Fruit fly (Drosophila melanogaster) whole organism, embryonic: ENCODE results near the gene CG6511.

Experiments
- Asciz ChIP-seq: fragments of 200-800 bp; sonication (Bioruptor generic); optimal IDR thresholded peaks from 2 replicates; lab custom pipeline; 2017; ENCODE audit warnings: missing biosample characterization, mild to moderate bottlenecking, missing genetic modification characterization, missing genetic modification reagents
- Bgb ChIP-seq: fragments of 200-800 bp; sonication (Bioruptor generic); IDR thresholded peaks from 2 replicates; pipeline ENCODE4 v1.3.6; 2022; ENCODE audit warnings: missing biosample characterization, missing genetic modification characterization; ENCODE audit not compliant: partially characterized antibody
- Bteb2 ChIP-seq: fragments of 200-800 bp; sonication (Bioruptor generic); optimal IDR thresholded peaks from 2 replicates; lab custom pipeline; 2016; ENCODE audit warnings: missing biosample characterization, missing genetic modification characterization
- CG10321 ChIP-seq: fragments of 200-800 bp; sonication (Bioruptor generic); IDR thresholded peaks from 2 replicates; pipeline ENCODE4 v1.3.6; 2022; ENCODE audit warnings: missing biosample characterization, missing genetic modification characterization
- CG10366 ChIP-seq: fragments of 200-800 bp; sonication (Bioruptor generic); IDR thresholded peaks from 2 replicates; pipeline ENCODE4 v1.3.6; 2022; ENCODE audit warnings: missing biosample characterization, missing genetic modification characterization
- CG10543 ChIP-seq: fragments of 200-800 bp; sonication (Bioruptor generic); optimal IDR thresholded peaks from 3 replicates; lab custom pipeline; 2017; ENCODE audit warnings: missing biosample characterization, mild to moderate bottlenecking, missing genetic modification characterization, moderate library complexity
- CG12104 ChIP-seq: fragments of 200-800 bp; sonication (Bioruptor generic); optimal IDR thresholded peaks from 3 replicates; lab custom pipeline; 2016; ENCODE audit warnings: missing biosample characterization, missing genetic modification characterization
- CG12769 ChIP-seq: fragments of 200-800 bp; sonication (Bioruptor generic); optimal IDR thresholded peaks from 2 replicates; lab custom pipeline; 2019; ENCODE audit warnings: missing biosample characterization, mild to moderate bottlenecking, missing genetic modification characterization, moderate library complexity
- CG13123 ChIP-seq: fragments of 200-800 bp; sonication (Bioruptor generic); optimal IDR thresholded peaks from 2 replicates; lab custom pipeline; 2016; ENCODE audit warnings: missing biosample characterization, missing genetic modification characterization
- CG13894 ChIP-seq: fragments of 200-800 bp; sonication (Bioruptor generic); optimal IDR thresholded peaks from 3 replicates; lab custom pipeline; 2018; ENCODE audit warnings: missing biosample characterization, mild to moderate bottlenecking, missing genetic modification characterization, moderate library complexity
- CG14050 ChIP-seq: fragments of 200-800 bp; sonication (Bioruptor generic); IDR thresholded peaks from 3 replicates; pipeline ENCODE4 v1.3.6; 2022; ENCODE audit warnings: missing biosample characterization, missing genetic modification characterization
- CG17912 ChIP-seq: fragments of 200-800 bp; sonication (Bioruptor generic); optimal IDR thresholded peaks from 2 replicates; lab custom pipeline; 2018; ENCODE audit warnings: missing biosample characterization, mild to moderate bottlenecking, missing genetic modification characterization
- CG2120 ChIP-seq: fragments of 200-800 bp; sonication (Bioruptor generic); optimal IDR thresholded peaks from 3 replicates; lab custom pipeline; 2016; ENCODE audit warnings: missing biosample characterization, missing genetic modification characterization
- CG6791 ChIP-seq: fragments of 200-800 bp; sonication (Bioruptor generic); IDR thresholded peaks from 3 replicates; pipeline ENCODE4 v1.3.6; 2022; ENCODE audit warnings: missing biosample characterization, missing genetic modification characterization; ENCODE audit not compliant: partially characterized antibody
- CG7556 ChIP-seq: fragments of 200-800 bp; sonication (Bioruptor generic); optimal IDR thresholded peaks from 2 replicates; lab custom pipeline; 2017; ENCODE audit warnings: missing biosample characterization, mild to moderate bottlenecking, missing genetic modification characterization
- CG7987 ChIP-seq: fragments of 200-800 bp; sonication (Bioruptor generic); optimal IDR thresholded peaks from 2 replicates; lab custom pipeline; 2018; ENCODE audit warnings: missing biosample characterization, mild to moderate bottlenecking, missing genetic modification characterization, moderate library complexity
- CG8281 ChIP-seq: fragments of 200-800 bp; sonication (Bioruptor generic); optimal IDR thresholded peaks from 2 replicates; lab custom pipeline; 2018; ENCODE audit warnings: missing biosample characterization, mild to moderate bottlenecking, missing genetic modification characterization, moderate library complexity
- Dbx ChIP-seq: fragments of 200-800 bp; sonication (Bioruptor generic); IDR thresholded peaks from 3 replicates; pipeline ENCODE4 v1.3.6; 2022; ENCODE audit warnings: missing biosample characterization, missing genetic modification characterization
- Deaf1 ChIP-seq: fragments of 200-800 bp; optimal IDR thresholded peaks from 3 replicates; lab custom pipeline; 2019; ENCODE audit warnings: missing biosample characterization, mild to moderate bottlenecking, missing genetic modification characterization, moderate library complexity
- Drgx ChIP-seq: fragments of 200-800 bp; sonication (Bioruptor generic); IDR thresholded peaks from 2 replicates; pipeline ENCODE4 v1.3.6; 2022; ENCODE audit warnings: missing biosample characterization, missing genetic modification characterization
- Hr39 ChIP-seq: fragments of >200 bp; optimal IDR thresholded peaks from 2 replicates; lab custom pipeline; 2017
- Hr78 ChIP-seq, 2 experiments: fragments of 200-800 bp in 1 of 2; fragments of >200 bp in 1 of 2; sonication (Bioruptor generic) in 1 of 2; optimal IDR thresholded peaks; 2 replicates each; lab custom pipeline; 2017 to 2019; ENCODE audit warnings: missing biosample characterization in 2 of 2, missing genetic modification characterization in 2 of 2, mild to moderate bottlenecking in 1 of 2, moderate library complexity in 1 of 2
- Lim3 ChIP-seq: fragments of 200-800 bp; sonication (Bioruptor generic); IDR thresholded peaks from 2 replicates; pipeline ENCODE4 v1.3.6; 2022; ENCODE audit warnings: missing biosample characterization, missing genetic modification characterization
- MESR4 ChIP-seq: fragments of 200-800 bp; sonication (Bioruptor generic); optimal IDR thresholded peaks from 2 replicates; lab custom pipeline; 2018; ENCODE audit warnings: missing biosample characterization, mild to moderate bottlenecking, missing genetic modification characterization, moderate library complexity
- Med ChIP-seq: fragments of 200-800 bp; sonication (Bioruptor generic); peaks from one replicate; lab custom pipeline; 2016; ENCODE audit warnings: missing biosample characterization, missing genetic modification characterization, mild to moderate bottlenecking, inconsistent platforms, moderate library complexity
- Spps ChIP-seq: fragments of 200-800 bp; sonication (Bioruptor generic); optimal IDR thresholded peaks from 2 replicates; lab custom pipeline; 2018; ENCODE audit warnings: missing biosample characterization, mild to moderate bottlenecking, missing genetic modification characterization
- amos ChIP-seq: fragments of 200-800 bp; sonication (Bioruptor generic); IDR thresholded peaks from 2 replicates; pipeline ENCODE4 v1.3.6; 2022; ENCODE audit warnings: missing biosample characterization, missing genetic modification characterization; ENCODE audit not compliant: partially characterized antibody
- aop ChIP-seq: fragments of 200-800 bp; sonication (Bioruptor generic); IDR thresholded peaks from 2 replicates; pipeline ENCODE4 v1.3.6; 2022; ENCODE audit warnings: missing biosample characterization, missing genetic modification characterization
- ato ChIP-seq: fragments of 200-800 bp; sonication (Bioruptor generic); IDR thresholded peaks from 2 replicates; pipeline ENCODE4 v1.3.6; 2022; ENCODE audit warnings: missing biosample characterization, missing genetic modification characterization; ENCODE audit not compliant: partially characterized antibody
- chinmo ChIP-seq: fragments of 200-800 bp; sonication (Bioruptor generic); IDR thresholded peaks from 4 replicates; pipeline ENCODE4 v1.3.6; 2022; ENCODE audit warnings: missing biosample characterization, missing genetic modification characterization; ENCODE audit not compliant: partially characterized antibody
- ci ChIP-seq: fragments of 200-800 bp; sonication (Bioruptor generic); IDR thresholded peaks from 3 replicates; pipeline ENCODE4 v1.3.6; 2022; ENCODE audit warnings: missing biosample characterization, missing genetic modification characterization
- crol ChIP-seq: fragments of 200-800 bp; sonication (Bioruptor generic); IDR thresholded peaks from 2 replicates; pipeline ENCODE4 v1.3.6; 2022; ENCODE audit warnings: missing biosample characterization, missing genetic modification characterization
- cwo ChIP-seq: fragments of 200-800 bp; sonication (Bioruptor generic); optimal IDR thresholded peaks from 3 replicates; lab custom pipeline; 2017; ENCODE audit warnings: missing biosample characterization, missing genetic modification characterization, mild to moderate bottlenecking, moderate library complexity, missing genetic modification reagents
- dati ChIP-seq: fragments of 200-800 bp; sonication (Bioruptor generic); IDR thresholded peaks from 2 replicates; pipeline ENCODE4 v1.3.6; 2022; ENCODE audit warnings: missing biosample characterization, missing genetic modification characterization
- dm ChIP-seq: fragments of 200-800 bp; sonication (Bioruptor generic); optimal IDR thresholded peaks from 3 replicates; lab custom pipeline; 2016; ENCODE audit warnings: missing biosample characterization, missing genetic modification characterization
- esg ChIP-seq: fragments of 200-800 bp; sonication (Bioruptor generic); conservative IDR thresholded peaks from 2 replicates; pipeline ENCODE4 v1.3.6; 2022; ENCODE audit warnings: missing biosample characterization, missing genetic modification characterization
- ewg ChIP-seq: fragments of 200-800 bp; sonication (Bioruptor generic); optimal IDR thresholded peaks from 3 replicates; lab custom pipeline; 2017; ENCODE audit warnings: mild to moderate bottlenecking, missing biosample characterization, missing genetic modification reagents, missing genetic modification characterization
- grau ChIP-seq: fragments of 200-800 bp; optimal IDR thresholded peaks from 3 replicates; lab custom pipeline; 2019; ENCODE audit warnings: missing biosample characterization, mild to moderate bottlenecking, missing genetic modification characterization, moderate library complexity
- gsb ChIP-seq: fragments of 200-800 bp; sonication (Bioruptor generic); IDR thresholded peaks from 2 replicates; pipeline ENCODE4 v1.3.6; 2022; ENCODE audit warnings: missing biosample characterization, missing genetic modification characterization
- kay ChIP-seq: fragments of 200-800 bp; sonication (Bioruptor generic); optimal IDR thresholded peaks from 2 replicates; lab custom pipeline; 2016; ENCODE audit warnings: missing biosample characterization, missing genetic modification characterization
- lmd ChIP-seq: fragments of 200-800 bp; sonication (Bioruptor generic); IDR thresholded peaks from 2 replicates; pipeline ENCODE4 v1.3.6; 2022; ENCODE audit warnings: missing biosample characterization, missing genetic modification characterization
- nom ChIP-seq: fragments of 200-800 bp; sonication (Bioruptor generic); optimal IDR thresholded peaks from 2 replicates; lab custom pipeline; 2017; ENCODE audit warnings: missing biosample characterization, missing genetic modification characterization, mild to moderate bottlenecking, moderate library complexity, missing genetic modification reagents
- org-1 ChIP-seq: fragments of 200-800 bp; sonication (Bioruptor generic); optimal IDR thresholded peaks from 2 replicates; lab custom pipeline; 2017; ENCODE audit warnings: missing biosample characterization, missing genetic modification characterization
- p53 ChIP-seq: fragments of 200-800 bp; sonication (Bioruptor generic); optimal IDR thresholded peaks from 2 replicates; lab custom pipeline; 2016; ENCODE audit warnings: missing biosample characterization, missing genetic modification characterization
- run ChIP-seq: fragments of 200-800 bp; sonication (Bioruptor generic); optimal IDR thresholded peaks from 3 replicates; lab custom pipeline; 2018; ENCODE audit warnings: missing biosample characterization, mild to moderate bottlenecking, missing genetic modification characterization
- slp2 ChIP-seq: fragments of 200-800 bp; sonication (Bioruptor generic); optimal IDR thresholded peaks from 2 replicates; lab custom pipeline; 2016; ENCODE audit warnings: missing biosample characterization, missing genetic modification characterization
- so ChIP-seq: fragments of 200-800 bp; sonication (Bioruptor generic); IDR thresholded peaks from 3 replicates; pipeline ENCODE4 v1.3.6; 2022; ENCODE audit warnings: missing biosample characterization, missing genetic modification characterization
- stwl ChIP-seq: fragments of 200-800 bp; sonication (Bioruptor generic); optimal IDR thresholded peaks from 3 replicates; lab custom pipeline; 2018; ENCODE audit warnings: missing biosample characterization, mild to moderate bottlenecking, missing genetic modification characterization, moderate library complexity
- trem ChIP-seq: fragments of 200-800 bp; optimal IDR thresholded peaks from 3 replicates; lab custom pipeline; 2019; ENCODE audit warnings: missing biosample characterization, mild to moderate bottlenecking, missing genetic modification characterization, moderate library complexity
- vvl ChIP-seq: fragments of 200-800 bp; sonication (Bioruptor generic); IDR thresholded peaks from 2 replicates; pipeline ENCODE4 v1.3.6; 2022; ENCODE audit warnings: missing biosample characterization, missing genetic modification characterization

CG6511 gene

DNA sequence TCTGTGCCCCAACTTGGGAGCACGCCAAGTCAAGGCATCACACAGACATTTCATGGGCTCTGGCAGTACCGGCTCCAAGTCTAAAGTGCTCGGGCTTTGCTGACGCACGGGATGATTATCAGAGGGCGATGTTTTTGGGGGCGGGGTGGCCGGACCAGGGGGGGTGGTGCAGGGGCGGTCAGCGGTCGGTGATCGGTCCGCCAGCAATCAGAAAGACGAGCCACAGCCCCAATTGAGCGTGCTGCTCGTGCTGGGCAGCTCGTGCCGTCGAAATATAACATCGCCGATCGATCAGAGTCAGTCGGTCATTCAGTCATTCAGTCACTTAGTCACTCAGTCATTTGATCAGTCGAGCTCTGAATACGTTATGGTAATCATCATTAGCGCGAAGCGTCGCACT lies 23.3 kb upstream of the CG6511 start (continued):
- peak in 1 of 2 experiments; percentile 10 for TF ChIP-seq Hr78 (GFP tag; optimal IDR thresholded peaks at IDR 0.05; lab: Kevin White, UChicago)
- no peak for TF ChIP-seq CG14050 (GFP tag; lab: Robert Waterston, UW)
- peak; percentile 81 for TF ChIP-seq kay
- no peak for TF ChIP-seq ato (GFP tag; lab: Robert Waterston, UW)
- TF ChIP-seq Deaf1 (tag; lab: Kevin White, UChicago), result peak; percentile 89
- no peak for TF ChIP-seq ewg (GFP tag; lab: Kevin White, UChicago)
- TF ChIP-seq CG6791, result no peak
- no peak for TF ChIP-seq CG13123 (GFP tag; lab: Kevin White, UChicago)
- TF ChIP-seq CG8281, result peak; percentile 100
- TF ChIP-seq cwo (GFP tag; lab: Kevin White, UChicago), result peak; percentile 100
- peak; percentile 54 for TF ChIP-seq CG13894 (tag; lab: Kevin White, UChicago)
- TF ChIP-seq Asciz, result no peak
- no peak for TF ChIP-seq esg (GFP tag; lab: Robert Waterston, UW)
- peak; percentile 95 for TF ChIP-seq crol (GFP tag; lab: Robert Waterston, UW)
- TF ChIP-seq CG10543 (GFP tag; lab: Kevin White, UChicago), result peak; percentile 81
- TF ChIP-seq amos (GFP tag; lab: Robert Waterston, UW), result peak; percentile 12; the same call in 1 of the 2 replicates
- no peak for TF ChIP-seq CG7556 (GFP tag; lab: Kevin White, UChicago)
- TF ChIP-seq gsb (GFP tag; lab: Robert Waterston, UW), result 0 out of 2 replicates have a peak, but pooled peaks have one; percentile 40
- TF ChIP-seq run, result no peak
- peak; percentile 93 for TF ChIP-seq nom (GFP tag; lab: Kevin White, UChicago)
- TF ChIP-seq CG12769 (tag; lab: Kevin White, UChicago), result peak; percentile 63
- no peak for TF ChIP-seq aop (GFP tag; lab: Robert Waterston, UW)
- TF ChIP-seq dm (GFP tag; lab: Kevin White, UChicago), result no peak
- TF ChIP-seq chinmo, result peak; percentile 89; the same call in 3 of the 4 replicates
- no peak for TF ChIP-seq MESR4 (GFP tag; lab: Kevin White, UChicago)
- TF ChIP-seq Hr39 (lab: Kevin White, UChicago), result peak; percentile 15
- TF ChIP-seq vvl (GFP tag; lab: Robert Waterston, UW), result peak; percentile 46
- 0 out of 3 replicates have a peak, but pooled peaks have one; percentile 28 for TF ChIP-seq Dbx (GFP tag; lab: Robert Waterston, UW)
- TF ChIP-seq Med, result peak; percentile 39
- TF ChIP-seq p53, result no peak
- no peak for TF ChIP-seq org-1 (GFP tag; lab: Kevin White, UChicago)
- peak; percentile 99 for TF ChIP-seq CG7987 (GFP tag; lab: Kevin White, UChicago)
- TF ChIP-seq CG10366 (GFP tag; lab: Robert Waterston, UW), result 0 out of 2 replicates have a peak, but pooled peaks have one; percentile 8
- TF ChIP-seq lmd (GFP tag; lab: Robert Waterston, UW), result peak; percentile 7; the same call in 1 of the 2 replicates
- TF ChIP-seq CG17912 (GFP tag; lab: Kevin White, UChicago), result no peak
- no peak for TF ChIP-seq CG2120 (GFP tag; lab: Kevin White, UChicago)
- 0 out of 2 replicates have a peak, but pooled peaks have one; percentile 5 for TF ChIP-seq CG10321
- TF ChIP-seq slp2, result no peak
- 0 out of 3 replicates have a peak, but pooled peaks have one; percentile 35 for TF ChIP-seq so
- no peak for TF ChIP-seq grau (tag; lab: Kevin White, UChicago)
- peak; percentile 31; the same call in 1 of the 2 replicates for TF ChIP-seq Bgb (GFP tag; lab: Robert Waterston, UW)
- TF ChIP-seq Bteb2, result no peak
- TF ChIP-seq trem (tag; lab: Kevin White, UChicago), result no peak
- TF ChIP-seq stwl (tag; lab: Kevin White, UChicago), result no peak
- no peak for TF ChIP-seq Lim3 (GFP tag; lab: Robert Waterston, UW)
- TF ChIP-seq ci (GFP tag; lab: Robert Waterston, UW), result peak; percentile 44; the same call in 1 of the 3 replicates
- no peak for TF ChIP-seq Spps (tag; lab: Kevin White, UChicago)
- peak; percentile 39 for TF ChIP-seq Drgx
- TF ChIP-seq dati, result no peak
- TF ChIP-seq CG12104, result no peak
